Worm (Caenorhabditis elegans) whole organism, late embryonic: ENCODE measurements around the gene C17A2.7.

Experiments used
- C08G9.2 ChIP-seq: sonication (generic microtip); optimal IDR thresholded peaks from 2 replicates; lab custom pipeline; 2016; ENCODE audit warnings: mild to moderate bottlenecking, missing genetic modification characterization, moderate library complexity, missing compliant biosample characterization
- T23F11.4 ChIP-seq: fragments of 200-800 bp; sonication (Bioruptor generic); optimal IDR thresholded peaks from 2 replicates; lab custom pipeline; 2018; ENCODE audit warnings: mild to moderate bottlenecking, missing genetic modification characterization, missing compliant biosample characterization
- ama-1 ChIP-seq: fragments of 150-350 bp; optimal IDR thresholded peaks from 2 replicates; lab custom pipeline; 2014
- ceh-2 ChIP-seq: sonication (generic microtip); optimal IDR thresholded peaks from 2 replicates; lab custom pipeline; 2016; ENCODE audit warnings: missing genotype, missing genetic modification characterization, missing compliant biosample characterization
- ceh-22 ChIP-seq: sonication (generic microtip); optimal IDR thresholded peaks from 2 replicates; lab custom pipeline; 2017; ENCODE audit warnings: missing biosample characterization, missing genetic modification characterization
- ceh-24 ChIP-seq: sonication (generic microtip); optimal IDR thresholded peaks from 2 replicates; lab custom pipeline; 2016; ENCODE audit warnings: mild to moderate bottlenecking, missing genetic modification characterization, missing compliant biosample characterization
- ceh-30 ChIP-seq: fragments of 150-350 bp; optimal IDR thresholded peaks from 2 replicates; lab custom pipeline; 2014; ENCODE audit warnings: missing biosample characterization, missing genetic modification characterization
- ceh-34 ChIP-seq: sonication (generic microtip); optimal IDR thresholded peaks from 2 replicates; lab custom pipeline; 2016; ENCODE audit warnings: mild to moderate bottlenecking, missing genetic modification characterization, missing compliant biosample characterization
- ceh-48 ChIP-seq: sonication (generic microtip); optimal IDR thresholded peaks from 2 replicates; lab custom pipeline; 2016; ENCODE audit warnings: missing genetic modification characterization, inconsistent platforms, missing compliant biosample characterization
- ceh-6 ChIP-seq: fragments of 200-800 bp; sonication (Bioruptor generic); optimal IDR thresholded peaks from 2 replicates; lab custom pipeline; 2018; ENCODE audit warnings: mild to moderate bottlenecking, missing genetic modification characterization, missing compliant biosample characterization
- dve-1 ChIP-seq: sonication (generic microtip); optimal IDR thresholded peaks from 2 replicates; lab custom pipeline; 2017; ENCODE audit warnings: antibody characterized with exemption, mild to moderate bottlenecking, missing genetic modification characterization, missing compliant biosample characterization
- hlh-6 ChIP-seq: sonication (generic microtip); optimal IDR thresholded peaks from 2 replicates; lab custom pipeline; 2016; ENCODE audit warnings: missing genotype, missing genetic modification characterization, missing compliant biosample characterization
- madf-2 ChIP-seq: sonication (generic microtip); optimal IDR thresholded peaks from 2 replicates; lab custom pipeline; 2017; ENCODE audit warnings: missing genetic modification characterization, missing compliant biosample characterization
- nfya-1 ChIP-seq: sonication (generic microtip); optimal IDR thresholded peaks from 2 replicates; lab custom pipeline; 2017; ENCODE audit warnings: missing genetic modification characterization, mild to moderate bottlenecking, missing compliant biosample characterization, antibody characterized with exemption, moderate library complexity
- pat-9 ChIP-seq: fragments of 200-800 bp; sonication (Bioruptor generic); optimal IDR thresholded peaks from 2 replicates; lab custom pipeline; 2018; ENCODE audit warnings: mild to moderate bottlenecking, missing genetic modification characterization, moderate library complexity, missing compliant biosample characterization
- pqm-1 ChIP-seq: sonication (generic microtip); optimal IDR thresholded peaks from 2 replicates; lab custom pipeline; 2016; ENCODE audit warnings: missing genetic modification characterization, missing compliant biosample characterization
- pros-1 ChIP-seq: fragments of 150-350 bp; optimal IDR thresholded peaks from 2 replicates; lab custom pipeline; 2014; ENCODE audit warnings: missing biosample characterization, missing genetic modification reagents, missing genetic modification characterization
- sox-2 ChIP-seq: fragments of 200-800 bp; sonication (Bioruptor generic); IDR thresholded peaks from 2 replicates; pipeline ENCODE4 v1.3.6; 2022; ENCODE audit warnings: missing genetic modification reagents, missing genetic modification characterization, missing compliant biosample characterization
- sox-4 ChIP-seq: sonication (generic microtip); optimal IDR thresholded peaks from 2 replicates; lab custom pipeline; 2017; ENCODE audit warnings: mild to moderate bottlenecking, missing genetic modification characterization, inconsistent platforms, missing compliant biosample characterization
- unc-86 ChIP-seq: sonication (generic microtip); optimal IDR thresholded peaks from 2 replicates; lab custom pipeline; 2016; ENCODE audit warnings: missing genetic modification characterization, missing compliant biosample characterization

Gene C17A2.7

DNA sequence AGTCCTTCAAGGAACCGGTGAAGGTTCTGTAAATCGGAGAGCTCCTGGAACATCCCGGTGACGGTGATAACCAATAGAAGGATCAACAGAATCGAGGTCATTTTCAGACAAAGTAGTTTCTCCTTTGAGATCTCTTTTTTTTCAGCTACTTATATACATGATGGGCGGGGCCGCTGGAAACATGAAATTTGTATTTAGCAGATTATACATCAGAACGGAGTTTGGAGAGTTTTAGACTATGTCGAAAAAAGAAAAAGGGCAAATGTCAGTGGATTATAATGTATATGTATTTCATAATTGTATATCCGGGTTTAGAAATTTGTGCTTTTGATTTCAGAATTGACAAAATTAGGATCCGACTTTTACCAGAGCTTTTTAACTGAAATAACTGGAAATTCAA is 40.0 kb downstream of the C17A2.7 start, which contains the start of gene ins-32:
TSS of gene ins-32 (minus strand) at position 101 of the 400 bp plus-strand sequence.
- TF ChIP-seq dve-1 = no peak
- TF ChIP-seq ceh-2 = no peak
- TF ChIP-seq hlh-6 (tag; lab: Kevin White, UChicago) = no peak
- no peak for TF ChIP-seq ceh-48 (tag; lab: Kevin White, UChicago)
- no peak for TF ChIP-seq ceh-24 (tag; lab: Kevin White, UChicago)
- TF ChIP-seq ceh-6 (GFP tag; lab: Kevin White, UChicago) = no peak
- no peak for TF ChIP-seq ceh-34
- TF ChIP-seq sox-4 = no peak
- TF ChIP-seq pqm-1 = no peak
- no peak for TF ChIP-seq pros-1 (tag; lab: Kevin White, UChicago)
- no peak for TF ChIP-seq C08G9.2 (tag; lab: Kevin White, UChicago)
- TF ChIP-seq ceh-22 (tag; lab: Kevin White, UChicago) = no peak
- no peak for TF ChIP-seq ama-1 (lab: Kevin White, UChicago)
- no peak for TF ChIP-seq ceh-30

DNA sequence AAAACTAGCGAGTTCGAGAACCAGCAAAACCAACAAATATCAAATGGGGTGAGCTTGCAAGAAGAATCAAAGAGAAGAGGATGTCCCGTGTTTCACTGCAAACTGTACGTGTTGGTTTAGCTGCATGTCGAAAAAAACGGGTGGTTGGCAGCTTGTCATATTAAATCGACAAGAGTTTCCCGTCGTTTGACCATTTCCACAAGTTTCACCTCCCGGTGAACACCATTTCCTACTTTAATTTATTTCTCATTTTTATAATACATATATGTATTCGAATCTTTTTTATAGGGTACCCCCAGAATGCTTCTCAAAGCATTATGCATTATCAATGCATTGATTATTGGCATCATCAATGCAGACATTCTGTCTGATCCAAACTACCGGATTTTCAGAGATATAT is 47.9 kb downstream of the C17A2.7 start, which contains the start of gene Y8A9A.2:
TSS of gene Y8A9A.2 (plus strand) at position 301 of the 400 bp plus-strand sequence.
- no peak for TF ChIP-seq pat-9 (tag; lab: Kevin White, UChicago)
- TF ChIP-seq sox-4 = no peak
- TF ChIP-seq unc-86 (tag; lab: Kevin White, UChicago) = no peak
- TF ChIP-seq nfya-1 (tag; lab: Kevin White, UChicago) = no peak
- TF ChIP-seq sox-2 (GFP tag; lab: Robert Waterston, UW) = no peak
- TF ChIP-seq T23F11.4 = no peak

DNA sequence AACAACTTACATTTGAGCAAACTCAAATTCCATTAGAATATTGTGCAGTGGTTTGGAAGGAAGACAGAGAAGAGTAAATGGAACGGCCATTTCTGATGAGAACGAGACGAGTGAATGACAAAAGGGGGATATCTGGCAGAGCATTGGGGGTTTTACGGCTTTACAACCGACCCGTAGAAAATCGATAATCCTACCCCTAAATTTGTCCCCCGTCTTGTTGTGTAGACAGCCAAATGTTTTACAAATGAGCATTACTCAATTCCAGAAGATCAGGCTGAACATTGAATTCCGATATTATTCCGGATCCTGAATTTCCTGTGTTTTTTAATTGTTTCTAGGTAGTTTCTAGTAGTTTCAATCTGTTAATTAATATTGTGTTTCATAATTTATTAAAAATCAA is 49.9 kb downstream of the C17A2.7 start, which contains the start of gene fbxb-99:
TSS of gene fbxb-99 (minus strand) at position 101 of the 400 bp plus-strand sequence.
- TF ChIP-seq madf-2 (tag; lab: Kevin White, UChicago) = no peak
- TF ChIP-seq, all 69 proteins: peak for 0
